Worm (Caenorhabditis elegans): ENCODE results near the gene tag-273.

DNA sequence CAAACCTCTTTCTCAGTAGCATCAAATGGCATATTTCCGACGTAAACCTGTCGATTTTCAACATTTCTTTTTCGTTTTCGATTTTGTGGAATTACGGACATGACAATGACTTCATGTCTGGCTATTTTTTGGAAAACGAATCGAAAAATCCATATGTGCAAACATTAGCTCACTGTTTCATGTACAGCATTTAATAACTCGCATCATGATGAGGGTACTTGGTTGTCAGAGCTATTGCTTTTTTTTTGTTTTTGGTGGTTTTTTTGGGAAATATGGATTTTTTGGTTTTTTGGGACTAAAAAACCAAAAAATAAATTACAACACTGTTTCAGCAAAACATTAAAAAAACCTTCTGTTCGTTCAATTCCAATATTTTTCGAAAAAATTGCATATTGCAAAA lies 7.4 kb upstream of the tag-273 start, which contains the start of gene Y57G11A.5:
- TF ChIP-seq zag-1 (tag; optimal IDR thresholded peaks at IDR 0.05) (no peak), lir-3 (tag; optimal IDR thresholded peaks at IDR 0.05; ENCODE audit: poor library complexity) (no peak), ama-1 (optimal IDR thresholded peaks at IDR 0.05) (no peak), alr-1 (tag; optimal IDR thresholded peaks at IDR 0.05; ENCODE audit: borderline replicate concordance) (no peak), egl-27 (tag; optimal IDR thresholded peaks at IDR 0.05) (no peak), fkh-4 (tag; optimal IDR thresholded peaks at IDR 0.05; ENCODE audit: borderline replicate concordance) (no peak), nhr-12 (tag; optimal IDR thresholded peaks at IDR 0.05) (no peak), mdl-1 (tag; optimal IDR thresholded peaks at IDR 0.05) (no peak), nhr-77 (tag; optimal IDR thresholded peaks at IDR 0.05) (no peak), elt-3 (tag; optimal IDR thresholded peaks at IDR 0.05) (no peak), blmp-1 (tag; optimal IDR thresholded peaks at IDR 0.05) (no peak)
